Fruit fly (Drosophila melanogaster): Measurements from ENCODE around the gene CG17404.

DNA sequence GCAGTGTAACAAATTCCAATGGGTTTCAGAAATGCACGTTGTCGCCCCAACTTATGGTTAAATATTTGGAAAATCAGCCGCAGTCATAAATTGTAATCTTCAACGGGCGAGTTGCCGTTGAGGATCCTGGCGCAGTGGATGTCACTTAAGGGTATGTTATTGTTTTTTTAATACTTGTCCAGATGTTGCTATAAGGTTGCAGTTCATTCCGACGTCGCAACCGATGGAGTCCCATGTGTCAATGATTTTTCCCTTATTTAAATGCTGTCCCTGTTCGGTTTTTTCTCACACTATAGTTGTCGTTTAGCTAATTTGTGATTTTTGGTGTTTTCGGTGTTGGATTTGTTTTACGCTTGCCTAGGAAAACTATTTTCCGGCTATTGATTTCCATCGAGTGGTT is 26.7 kb upstream of the CG17404 start:
- no peak for TF ChIP-seq h (optimal IDR thresholded peaks at IDR 0.05)
- no peak for TF ChIP-seq Sin3A (optimal IDR thresholded peaks at IDR 0.05)
- no peak for TF ChIP-seq Myc (optimal IDR thresholded peaks at IDR 0.05)
- no peak for TF ChIP-seq psq (optimal IDR thresholded peaks at IDR 0.05)
- no peak for TF ChIP-seq insv (optimal IDR thresholded peaks at IDR 0.05)
- TF ChIP-seq ttk (optimal IDR thresholded peaks at IDR 0.05), result no peak
